ENCODE assay signal across 2 fruit fly cellular contexts in genomic region chr3R:17718051-17718693, dm6.
A peak's percentile ranks its signal among the peaks of the same experiment; 100 is the strongest.
TF ChIP-seq lines count a peak whose summit lies in the region.

Gene osa (minus strand): TSS chr3R:17718350.

TF ChIP-seq in whole organism, adult, 20 proteins besides CTCF, POLR2A, EP300 and RAD21 (continued from another document):
- TF ChIP-seq cic (GFP tag; optimal IDR thresholded peaks at IDR 0.05; lab: Kevin White, UChicago), result no peak
TF ChIP-seq in whole organism, adult: peak in this region for 10.

TF ChIP-seq in whole organism, embryonic, 481 proteins besides CTCF, POLR2A, EP300 and RAD21 (continued from another document and continues in another):
- TF ChIP-seq CG13296 (GFP tag; optimal IDR thresholded peaks at IDR 0.05; lab: Kevin White, UChicago), result no peak
- TF ChIP-seq CG15696 (tag; optimal IDR thresholded peaks at IDR 0.05; lab: Kevin White, UChicago), result no peak
- no peak for TF ChIP-seq H2.0 (GFP tag; IDR thresholded peaks at IDR 0.05; lab: Robert Waterston, UW)
- TF ChIP-seq vvl (GFP tag; IDR thresholded peaks at IDR 0.05; lab: Robert Waterston, UW), result no peak
- peak; percentile 98 for TF ChIP-seq her (GFP tag; optimal IDR thresholded peaks at IDR 0.05; lab: Kevin White, UChicago)
- no peak for TF ChIP-seq CG17802 (tag; optimal IDR thresholded peaks at IDR 0.05; lab: Kevin White, UChicago)
- TF ChIP-seq chinmo (GFP tag; IDR thresholded peaks at IDR 0.05; lab: Robert Waterston, UW; ENCODE audit: partially characterized antibody), result no peak
- no peak for TF ChIP-seq CG1529 (GFP tag; optimal IDR thresholded peaks at IDR 0.05; lab: Kevin White, UChicago)
- no peak for TF ChIP-seq CG17912 (GFP tag; optimal IDR thresholded peaks at IDR 0.05; lab: Kevin White, UChicago)
- TF ChIP-seq Sox102F (GFP tag; optimal IDR thresholded peaks at IDR 0.05; lab: Kevin White, UChicago), result no peak
- no peak for TF ChIP-seq CG10366 (GFP tag; IDR thresholded peaks at IDR 0.05; lab: Robert Waterston, UW)
- no peak for TF ChIP-seq ase (GFP tag; IDR thresholded peaks at IDR 0.05; lab: Robert Waterston, UW)
- TF ChIP-seq ems (GFP tag; optimal IDR thresholded peaks at IDR 0.05; lab: Kevin White, UChicago), result no peak
- no peak for TF ChIP-seq Opbp (GFP tag; IDR thresholded peaks at IDR 0.05; lab: Robert Waterston, UW; ENCODE audit: partially characterized antibody)
- TF ChIP-seq gcm (GFP tag; optimal IDR thresholded peaks at IDR 0.05; lab: Kevin White, UChicago), result no peak
- peak; percentile 64 for TF ChIP-seq nmo (GFP tag; optimal IDR thresholded peaks at IDR 0.05; lab: Kevin White, UChicago)
- TF ChIP-seq luna (GFP tag; optimal IDR thresholded peaks at IDR 0.05; lab: Kevin White, UChicago), result no peak
- TF ChIP-seq Dll (GFP tag; IDR thresholded peaks at IDR 0.05; lab: Robert Waterston, UW; ENCODE audit: partially characterized antibody), result no peak
- no peak for TF ChIP-seq CG7357 (GFP tag; IDR thresholded peaks at IDR 0.05; lab: Robert Waterston, UW)
- TF ChIP-seq ab (GFP tag; optimal IDR thresholded peaks at IDR 0.05; lab: Kevin White, UChicago), result no peak
- peak; percentile 39 for TF ChIP-seq CG30020 (tag; optimal IDR thresholded peaks at IDR 0.05; lab: Kevin White, UChicago)
- TF ChIP-seq CG9797 (GFP tag; optimal IDR thresholded peaks at IDR 0.05; lab: Kevin White, UChicago), result peak; percentile 52
- no peak for TF ChIP-seq row (GFP tag; IDR thresholded peaks at IDR 0.05; lab: Robert Waterston, UW)
- no peak for TF ChIP-seq zfh1 (GFP tag; IDR thresholded peaks at IDR 0.05; lab: Robert Waterston, UW)
- no peak for TF ChIP-seq mld (GFP tag; IDR thresholded peaks at IDR 0.05; lab: Robert Waterston, UW; ENCODE audit: partially characterized antibody)
- TF ChIP-seq CG16863 (GFP tag; optimal IDR thresholded peaks at IDR 0.05; lab: Kevin White, UChicago), result no peak
- no peak for TF ChIP-seq CG10462 (GFP tag; optimal IDR thresholded peaks at IDR 0.05; lab: Kevin White, UChicago)
- no peak for TF ChIP-seq CG32532 (GFP tag; IDR thresholded peaks at IDR 0.05; lab: Robert Waterston, UW)
- no peak for TF ChIP-seq dan (GFP tag; IDR thresholded peaks at IDR 0.05; lab: Robert Waterston, UW)
- TF ChIP-seq pan (optimal IDR thresholded peaks at IDR 0.05; lab: Kevin White, UChicago), result no peak
- no peak for TF ChIP-seq pan (GFP tag; optimal IDR thresholded peaks at IDR 0.05 in 1 of 2, IDR thresholded peaks at IDR 0.05 in 1 of 2)
- no peak for TF ChIP-seq lmd (GFP tag; IDR thresholded peaks at IDR 0.05; lab: Robert Waterston, UW)
- no peak for TF ChIP-seq ttk (GFP tag; IDR thresholded peaks at IDR 0.05; lab: Robert Waterston, UW)
- no peak for TF ChIP-seq az2 (GFP tag; optimal IDR thresholded peaks at IDR 0.05; lab: Kevin White, UChicago)
- TF ChIP-seq unpg (GFP tag; optimal IDR thresholded peaks at IDR 0.05; lab: Kevin White, UChicago), result no peak
- TF ChIP-seq pros (GFP tag; optimal IDR thresholded peaks at IDR 0.05; lab: Kevin White, UChicago), result no peak
- peak; percentile 18 for TF ChIP-seq lab (GFP tag; optimal IDR thresholded peaks at IDR 0.05; lab: Kevin White, UChicago)
- no peak for TF ChIP-seq cas (GFP tag; IDR thresholded peaks at IDR 0.05; lab: Robert Waterston, UW)
- no peak for TF ChIP-seq CG11695 (GFP tag; IDR thresholded peaks at IDR 0.05; lab: Robert Waterston, UW)
- TF ChIP-seq Nf-YA (GFP tag; IDR thresholded peaks at IDR 0.05; lab: Robert Waterston, UW), result no peak
- no peak for TF ChIP-seq CG2129 (GFP tag; IDR thresholded peaks at IDR 0.05; lab: Robert Waterston, UW; ENCODE audit: partially characterized antibody)
- TF ChIP-seq phol (tag; optimal IDR thresholded peaks at IDR 0.05; lab: Kevin White, UChicago), result peak; percentile 100
- no peak for TF ChIP-seq Poxn (GFP tag; IDR thresholded peaks at IDR 0.05; lab: Robert Waterston, UW)
- TF ChIP-seq org-1 (GFP tag; optimal IDR thresholded peaks at IDR 0.05; lab: Kevin White, UChicago), result no peak
- TF ChIP-seq CG8281 (tag; optimal IDR thresholded peaks at IDR 0.05; lab: Kevin White, UChicago), result no peak
- TF ChIP-seq crc (GFP tag; optimal IDR thresholded peaks at IDR 0.05; lab: Kevin White, UChicago), result no peak
- no peak for TF ChIP-seq nau (GFP tag; optimal IDR thresholded peaks at IDR 0.05; lab: Kevin White, UChicago)
- no peak for TF ChIP-seq disco-r (GFP tag; optimal IDR thresholded peaks at IDR 0.05; lab: Kevin White, UChicago)
- no peak for TF ChIP-seq NK7.1 (GFP tag; optimal IDR thresholded peaks at IDR 0.05; lab: Kevin White, UChicago)
- no peak for TF ChIP-seq CG6689 (GFP tag; IDR thresholded peaks at IDR 0.05; lab: Robert Waterston, UW)
- TF ChIP-seq eve (GFP tag; optimal IDR thresholded peaks at IDR 0.05; lab: Kevin White, UChicago), result no peak
- TF ChIP-seq scrt (GFP tag; optimal IDR thresholded peaks at IDR 0.05; lab: Kevin White, UChicago), result no peak
- TF ChIP-seq CG7839 (tag; optimal IDR thresholded peaks at IDR 0.05; lab: Kevin White, UChicago), result no peak
- no peak for TF ChIP-seq tgo (GFP tag; IDR thresholded peaks at IDR 0.05; lab: Robert Waterston, UW)
- no peak for TF ChIP-seq sna (GFP tag; IDR thresholded peaks at IDR 0.05; lab: Robert Waterston, UW; ENCODE audit: partially characterized antibody)
- TF ChIP-seq HLHmδ (GFP tag; optimal IDR thresholded peaks at IDR 0.05; lab: Kevin White, UChicago), result no peak
- no peak for TF ChIP-seq Optix (GFP tag; IDR thresholded peaks at IDR 0.05; lab: Robert Waterston, UW)
- no peak for TF ChIP-seq CG7987 (GFP tag; optimal IDR thresholded peaks at IDR 0.05; lab: Kevin White, UChicago)
- no peak for TF ChIP-seq jigr1 (GFP tag; IDR thresholded peaks at IDR 0.05; lab: Robert Waterston, UW)
- no peak for TF ChIP-seq CG10654 (GFP tag; optimal IDR thresholded peaks at IDR 0.05; lab: Kevin White, UChicago)
- no peak for TF ChIP-seq danr (GFP tag; IDR thresholded peaks at IDR 0.05; lab: Robert Waterston, UW)
- no peak for TF ChIP-seq fd96Cb (tag; optimal IDR thresholded peaks at IDR 0.05; lab: Kevin White, UChicago)
- TF ChIP-seq Hmx (GFP tag; optimal IDR thresholded peaks at IDR 0.05; lab: Kevin White, UChicago), result no peak
- no peak for TF ChIP-seq mam (GFP tag; optimal IDR thresholded peaks at IDR 0.05; lab: Kevin White, UChicago)
- no peak for TF ChIP-seq CG17568 (GFP tag; optimal IDR thresholded peaks at IDR 0.05; lab: Kevin White, UChicago)
- no peak for TF ChIP-seq CG3838 (GFP tag; optimal IDR thresholded peaks at IDR 0.05; lab: Kevin White, UChicago)
- no peak for TF ChIP-seq D (optimal IDR thresholded peaks at IDR 0.05; lab: Kevin White, UChicago)
- TF ChIP-seq D (GFP tag; optimal IDR thresholded peaks at IDR 0.05; lab: Kevin White, UChicago), result no peak
- TF ChIP-seq ap (GFP tag; IDR thresholded peaks at IDR 0.05; lab: Robert Waterston, UW), result no peak
- TF ChIP-seq chm (GFP tag; IDR thresholded peaks at IDR 0.05; lab: Robert Waterston, UW), result no peak
- TF ChIP-seq CG14667 (GFP tag; IDR thresholded peaks at IDR 0.05; lab: Robert Waterston, UW), result no peak
- no peak for TF ChIP-seq schlank (tag; optimal IDR thresholded peaks at IDR 0.05; lab: Kevin White, UChicago)
- no peak for TF ChIP-seq bigmax (GFP tag; optimal IDR thresholded peaks at IDR 0.05; lab: Kevin White, UChicago)
- TF ChIP-seq en (GFP tag; optimal IDR thresholded peaks at IDR 0.05; lab: Kevin White, UChicago), result no peak
- TF ChIP-seq D19A (tag; optimal IDR thresholded peaks at IDR 0.05; lab: Kevin White, UChicago), result peak; percentile 78
- TF ChIP-seq crol (GFP tag; IDR thresholded peaks at IDR 0.05; lab: Robert Waterston, UW), result no peak
- TF ChIP-seq CG18262 (tag; optimal IDR thresholded peaks at IDR 0.05; lab: Kevin White, UChicago), result no peak
- no peak for TF ChIP-seq CG3407 (GFP tag; optimal IDR thresholded peaks at IDR 0.05; lab: Kevin White, UChicago)
- TF ChIP-seq Stat92E (GFP tag; optimal IDR thresholded peaks at IDR 0.05; lab: Kevin White, UChicago), result peak in 1 of 3 experiments; percentile 32
- TF ChIP-seq MESR4 (GFP tag; optimal IDR thresholded peaks at IDR 0.05; lab: Kevin White, UChicago), result peak; percentile 88
- TF ChIP-seq wek (GFP tag; optimal IDR thresholded peaks at IDR 0.05; lab: Kevin White, UChicago), result no peak
- TF ChIP-seq CG1603 (tag; optimal IDR thresholded peaks at IDR 0.05; lab: Kevin White, UChicago), result peak; percentile 32
- no peak for TF ChIP-seq CG11085 (GFP tag; IDR thresholded peaks at IDR 0.05; lab: Robert Waterston, UW)
- peak; percentile 82 for TF ChIP-seq Deaf1 (tag; optimal IDR thresholded peaks at IDR 0.05; lab: Kevin White, UChicago)
- TF ChIP-seq wdn (GFP tag; IDR thresholded peaks at IDR 0.05; lab: Robert Waterston, UW), result no peak
- TF ChIP-seq hkb (optimal IDR thresholded peaks at IDR 0.05; lab: Kevin White, UChicago), result no peak
- TF ChIP-seq hkb (GFP tag; IDR thresholded peaks at IDR 0.05; lab: Robert Waterston, UW), result no peak
- TF ChIP-seq NC2α (GFP tag; optimal IDR thresholded peaks at IDR 0.05; lab: Kevin White, UChicago), result no peak
- TF ChIP-seq CG10147 (GFP tag; optimal IDR thresholded peaks at IDR 0.05; lab: Kevin White, UChicago), result peak; percentile 22
- no peak for TF ChIP-seq kah (GFP tag; optimal IDR thresholded peaks at IDR 0.05; lab: Kevin White, UChicago)
- no peak for TF ChIP-seq inv (GFP tag; IDR thresholded peaks at IDR 0.05; lab: Robert Waterston, UW; ENCODE audit: partially characterized antibody)
- TF ChIP-seq CG4424 (GFP tag; optimal IDR thresholded peaks at IDR 0.05; lab: Kevin White, UChicago), result no peak
- TF ChIP-seq CG13624 (GFP tag; optimal IDR thresholded peaks at IDR 0.05; lab: Kevin White, UChicago), result peak; percentile 55
- no peak for TF ChIP-seq ERR (GFP tag; optimal IDR thresholded peaks at IDR 0.05; lab: Kevin White, UChicago)
- no peak for TF ChIP-seq caup (GFP tag; optimal IDR thresholded peaks at IDR 0.05; lab: Kevin White, UChicago; ENCODE audit: severe bottlenecking)
- TF ChIP-seq pho (GFP tag; optimal IDR thresholded peaks at IDR 0.05; lab: Kevin White, UChicago), result no peak
- no peak for TF ChIP-seq sob (GFP tag; IDR thresholded peaks at IDR 0.05; lab: Robert Waterston, UW)
- TF ChIP-seq CG8089 (GFP tag; optimal IDR thresholded peaks at IDR 0.05; lab: Kevin White, UChicago), result no peak
- TF ChIP-seq prd (optimal IDR thresholded peaks at IDR 0.05; lab: Kevin White, UChicago), result no peak
- no peak for TF ChIP-seq prd (GFP tag; IDR thresholded peaks at IDR 0.05; lab: Robert Waterston, UW)
- TF ChIP-seq slp2 (GFP tag; optimal IDR thresholded peaks at IDR 0.05; lab: Kevin White, UChicago), result no peak
- TF ChIP-seq CG31441 (GFP tag; IDR thresholded peaks at IDR 0.05; lab: Robert Waterston, UW), result no peak
- TF ChIP-seq CG13775 (GFP tag; optimal IDR thresholded peaks at IDR 0.05; lab: Kevin White, UChicago), result peak; percentile 54
- peak; percentile 20 for TF ChIP-seq NC2β (GFP tag; optimal IDR thresholded peaks at IDR 0.05; lab: Kevin White, UChicago)
- TF ChIP-seq hth (optimal IDR thresholded peaks at IDR 0.05; lab: Kevin White, UChicago), result no peak
- no peak for TF ChIP-seq fru (optimal IDR thresholded peaks at IDR 0.05; lab: Kevin White, UChicago)
- peak; percentile 7 for TF ChIP-seq oc (tag; optimal IDR thresholded peaks at IDR 0.05; lab: Kevin White, UChicago)
- no peak for TF ChIP-seq fd3F (GFP tag; optimal IDR thresholded peaks at IDR 0.05; lab: Kevin White, UChicago)
- TF ChIP-seq grn (GFP tag; optimal IDR thresholded peaks at IDR 0.05; lab: Kevin White, UChicago), result no peak
- TF ChIP-seq Max (GFP tag; optimal IDR thresholded peaks at IDR 0.05; lab: Kevin White, UChicago), result peak; percentile 33
- no peak for TF ChIP-seq Awh (GFP tag; IDR thresholded peaks at IDR 0.05; lab: Robert Waterston, UW)
- TF ChIP-seq CG33557 (GFP tag; optimal IDR thresholded peaks at IDR 0.05; lab: Kevin White, UChicago), result no peak
- TF ChIP-seq dati (GFP tag; IDR thresholded peaks at IDR 0.05; lab: Robert Waterston, UW), result no peak
- no peak for TF ChIP-seq CG12104 (GFP tag; optimal IDR thresholded peaks at IDR 0.05; lab: Kevin White, UChicago)
- peak; percentile 12 for TF ChIP-seq Xbp1 (GFP tag; optimal IDR thresholded peaks at IDR 0.05; lab: Kevin White, UChicago)
- TF ChIP-seq gsb (GFP tag; IDR thresholded peaks at IDR 0.05; lab: Robert Waterston, UW), result no peak
- TF ChIP-seq grau (tag; optimal IDR thresholded peaks at IDR 0.05; lab: Kevin White, UChicago), result no peak
- TF ChIP-seq al (GFP tag; IDR thresholded peaks at IDR 0.05; lab: Robert Waterston, UW), result no peak
- TF ChIP-seq Elba2 (GFP tag; optimal IDR thresholded peaks at IDR 0.05; lab: Kevin White, UChicago), result no peak
- no peak for TF ChIP-seq btn (GFP tag; optimal IDR thresholded peaks at IDR 0.05; lab: Kevin White, UChicago)
- no peak for TF ChIP-seq CG2875 (GFP tag; optimal IDR thresholded peaks at IDR 0.05; lab: Kevin White, UChicago)
- no peak for TF ChIP-seq bowl (GFP tag; IDR thresholded peaks at IDR 0.05; lab: Robert Waterston, UW)
- TF ChIP-seq CG14014 (GFP tag; IDR thresholded peaks at IDR 0.05; lab: Robert Waterston, UW), result no peak
- no peak for TF ChIP-seq CG3995 (GFP tag; optimal IDR thresholded peaks at IDR 0.05; lab: Kevin White, UChicago)
- no peak for TF ChIP-seq GATAe (GFP tag; conservative IDR thresholded peaks at IDR 0.05; lab: Robert Waterston, UW)
- no peak for TF ChIP-seq z (GFP tag; IDR thresholded peaks at IDR 0.05; lab: Robert Waterston, UW)
- no peak for TF ChIP-seq Dek (tag; optimal IDR thresholded peaks at IDR 0.05; lab: Kevin White, UChicago)
- no peak for TF ChIP-seq sc (optimal IDR thresholded peaks at IDR 0.05; lab: Kevin White, UChicago)
- TF ChIP-seq sc (GFP tag; optimal IDR thresholded peaks at IDR 0.05; lab: Kevin White, UChicago), result no peak
- TF ChIP-seq ci (GFP tag; IDR thresholded peaks at IDR 0.05; lab: Robert Waterston, UW), result no peak
- TF ChIP-seq so (GFP tag; IDR thresholded peaks at IDR 0.05; lab: Robert Waterston, UW), result no peak
- TF ChIP-seq Adf1 (GFP tag; IDR thresholded peaks at IDR 0.05; lab: Robert Waterston, UW), result no peak
- TF ChIP-seq eyg (GFP tag; optimal IDR thresholded peaks at IDR 0.05; lab: Kevin White, UChicago), result no peak
- TF ChIP-seq Spps (tag; optimal IDR thresholded peaks at IDR 0.05; lab: Kevin White, UChicago), result no peak
- TF ChIP-seq Hsf (GFP tag; optimal IDR thresholded peaks at IDR 0.05; lab: Kevin White, UChicago), result no peak
- TF ChIP-seq Scr (GFP tag; IDR thresholded peaks at IDR 0.05; lab: Robert Waterston, UW; ENCODE audit: partially characterized antibody), result no peak
- TF ChIP-seq CG33213 (GFP tag; optimal IDR thresholded peaks at IDR 0.05; lab: Kevin White, UChicago), result peak; percentile 22
- no peak for TF ChIP-seq CG1024 (GFP tag; IDR thresholded peaks at IDR 0.05; lab: Robert Waterston, UW)
- TF ChIP-seq CG7556 (GFP tag; optimal IDR thresholded peaks at IDR 0.05; lab: Kevin White, UChicago), result no peak
- TF ChIP-seq HLH54F (GFP tag; optimal IDR thresholded peaks at IDR 0.05; lab: Kevin White, UChicago), result no peak
